Worm (Caenorhabditis elegans): ENCODE measurements around the gene srlf-3.

DNA sequence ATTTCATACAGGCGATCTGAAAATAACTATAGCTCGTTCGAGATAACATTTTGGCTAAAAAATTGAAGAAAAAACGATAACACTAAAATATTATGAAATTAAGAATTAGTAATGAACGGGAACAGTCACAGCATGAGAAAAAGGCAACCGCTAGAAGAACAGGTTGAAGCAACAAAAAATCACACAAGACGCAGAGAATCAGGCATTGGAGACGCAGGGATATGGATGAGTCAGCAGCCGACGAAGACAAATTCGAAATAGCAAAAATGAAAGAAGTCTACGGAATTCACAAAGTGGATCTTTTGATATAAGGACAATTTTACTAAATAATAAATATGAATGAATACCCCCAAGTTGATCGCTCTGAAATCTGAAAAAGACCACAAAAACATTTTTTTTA, 23.3 kb downstream of the srlf-3 start, which contains the start of gene tag-77:
- TF ChIP-seq ets-7 (tag; optimal IDR thresholded peaks at IDR 0.05): no peak
- no peak for TF ChIP-seq flt-1 (GFP tag; IDR thresholded peaks at IDR 0.05)
- no peak for TF ChIP-seq ama-1 (optimal IDR thresholded peaks at IDR 0.05)
- no peak for TF ChIP-seq tbx-37 (GFP tag; conservative IDR thresholded peaks at IDR 0.05)
- no peak for TF ChIP-seq ceh-13 (GFP tag; optimal IDR thresholded peaks at IDR 0.05)
- TF ChIP-seq aly-1 (tag; optimal IDR thresholded peaks at IDR 0.05): no peak
- TF ChIP-seq hmg-4 (GFP tag; optimal IDR thresholded peaks at IDR 0.05): no peak

All from whole organism, early embryonic.